Fruit fly (Drosophila melanogaster) S2 (cell line): Measurements from ENCODE around the gene RpL6.

Source experiments
- CG8478 ChIP-seq: fragments of >200 bp; optimal IDR thresholded peaks from 2 replicates; lab custom pipeline; 2018
- CTCF ChIP-seq, 2 experiments: fragments of >200 bp; optimal IDR thresholded peaks; 2 replicates each; lab custom pipeline; 2018

- TF ChIP-seq CTCF (optimal IDR thresholded peaks at IDR 0.05; lab: Kevin White, UChicago) (no peak), CG8478 (no peak)
Observed at dm6 chr3R:31605117-31605432, 9.1 kb upstream of the RpL6 start.
